Worm (Caenorhabditis elegans): ENCODE measurements around the gene F09E5.11.

F09E5.11 gene

DNA sequence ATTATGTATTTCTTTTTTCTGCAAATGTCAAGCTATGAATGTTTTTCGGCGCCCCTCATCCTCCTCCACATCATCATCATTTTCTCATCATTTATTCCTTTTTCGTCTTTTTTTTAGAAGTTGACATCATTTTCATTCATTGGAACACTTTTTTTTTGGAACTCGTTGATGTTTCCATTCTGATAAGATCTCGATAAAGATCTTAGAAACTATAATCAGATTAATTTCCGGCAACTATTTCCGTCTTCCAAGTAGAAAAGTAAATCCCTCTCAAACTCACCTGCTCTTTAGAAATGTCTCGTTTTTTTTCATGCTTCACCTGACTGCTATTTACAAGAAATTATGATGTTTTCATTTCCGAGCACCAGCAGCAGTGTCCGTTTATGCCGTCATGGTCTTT is 29.1 kb downstream of the F09E5.11 start:
- TF ChIP-seq snpc-1.1 (tag; optimal IDR thresholded peaks at IDR 0.05; ENCODE audit: insufficient read depth) (no peak), hsf-1 (GFP tag; IDR thresholded peaks at IDR 0.05) (no peak), fkh-3 (tag; optimal IDR thresholded peaks at IDR 0.05) (no peak)

DNA sequence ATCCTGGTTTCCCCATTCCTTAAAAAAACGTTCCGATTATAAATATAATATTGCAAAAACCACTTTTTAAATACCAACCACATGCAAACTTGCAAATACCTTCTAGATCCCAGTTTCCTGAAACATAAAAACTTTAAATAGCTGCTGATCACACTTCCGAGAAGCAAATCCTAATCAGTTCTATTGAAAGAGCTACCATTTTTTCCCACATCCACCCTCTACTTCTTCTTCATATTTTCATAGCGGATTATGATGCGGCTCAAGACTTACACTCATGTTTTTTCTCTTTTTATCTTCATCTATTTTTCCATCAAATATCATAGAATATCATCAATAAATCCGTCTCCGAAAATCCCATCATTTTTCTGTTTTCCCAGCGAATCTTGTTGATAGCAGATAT is 31.1 kb downstream of the F09E5.11 start:
- TF ChIP-seq dpff-1 (tag; optimal IDR thresholded peaks at IDR 0.05), result no peak
- TF ChIP-seq ceh-79 (tag; optimal IDR thresholded peaks at IDR 0.05), result no peak
- no peak for TF ChIP-seq bed-1 (GFP tag; IDR thresholded peaks at IDR 0.05)
- no peak for TF ChIP-seq let-526 (GFP tag; IDR thresholded peaks at IDR 0.05)

ce11 chrII:5326024-5326627 is 31.9 kb downstream of the F09E5.11 start:
- no peak for TF ChIP-seq unc-130 (GFP tag; optimal IDR thresholded peaks at IDR 0.05)
- TF ChIP-seq mcd-1 (GFP tag; IDR thresholded peaks at IDR 0.05), result 0 out of 2 replicates have a peak, but pooled peaks have one; percentile 16
- TF ChIP-seq tbx-9 (tag; optimal IDR thresholded peaks at IDR 0.05; ENCODE audit: borderline replicate concordance), result no peak
- TF ChIP-seq nfyb-1 (GFP tag; IDR thresholded peaks at IDR 0.05), result 0 out of 2 replicates have a peak, but pooled peaks have one; percentile 29
- TF ChIP-seq C17E4.6 (GFP tag; IDR thresholded peaks at IDR 0.05), result no peak
- TF ChIP-seq tbp1 (GFP tag; optimal IDR thresholded peaks at IDR 0.05), result peak; percentile 11
- TF ChIP-seq nfya-1 (tag; optimal IDR thresholded peaks at IDR 0.05; ENCODE audit: borderline replicate concordance, insufficient read depth), result no peak
- no peak for TF ChIP-seq Y79H2A.3 (GFP tag; conservative IDR thresholded peaks at IDR 0.05)
- peak; percentile 18 for TF ChIP-seq atf-7 (tag; optimal IDR thresholded peaks at IDR 0.05)
- TF ChIP-seq hmg-1.2 (GFP tag; IDR thresholded peaks at IDR 0.05), result peak; percentile 85
- TF ChIP-seq nhr-80 (tag; optimal IDR thresholded peaks at IDR 0.05), result peak; percentile 53
- no peak for TF ChIP-seq madf-10 (tag; optimal IDR thresholded peaks at IDR 0.05)
- no peak for TF ChIP-seq D2030.7 (GFP tag; IDR thresholded peaks at IDR 0.05)
- TF ChIP-seq hrde-1 (tag; optimal IDR thresholded peaks at IDR 0.05; ENCODE audit: borderline replicate concordance), result no peak
- no peak for TF ChIP-seq pbrm-1 (GFP tag; IDR thresholded peaks at IDR 0.05)
- TF ChIP-seq K12H6.12 (tag; optimal IDR thresholded peaks at IDR 0.05), result peak; percentile 79
- TF ChIP-seq Y53F4B.3 (GFP tag; IDR thresholded peaks at IDR 0.05), result no peak
- TF ChIP-seq lin-35 (GFP tag; optimal IDR thresholded peaks at IDR 0.05), result peak in 1 of 3 experiments; percentile 55
- no peak for TF ChIP-seq die-1 (tag; optimal IDR thresholded peaks at IDR 0.05)
- peak; percentile 32 for TF ChIP-seq ZK185.1 (tag; optimal IDR thresholded peaks at IDR 0.05; ENCODE audit: poor library complexity, severe bottlenecking)
- no peak for TF ChIP-seq F33H1.4 (GFP tag; IDR thresholded peaks at IDR 0.05)
- TF ChIP-seq zfh-2 (GFP tag; conservative IDR thresholded peaks at IDR 0.05), result peak; percentile 56; the same call in 1 of the 2 replicates
- no peak for TF ChIP-seq attf-6 (GFP tag; IDR thresholded peaks at IDR 0.05)
- TF ChIP-seq F55B11.4 (tag; optimal IDR thresholded peaks at IDR 0.05; ENCODE audit: borderline replicate concordance, insufficient read depth), result no peak
- TF ChIP-seq K11D2.4 (GFP tag; IDR thresholded peaks at IDR 0.05), result 0 out of 2 replicates have a peak, but pooled peaks have one; percentile 38
- TF ChIP-seq lin-40 (tag; optimal IDR thresholded peaks at IDR 0.05), result peak; percentile 31
- TF ChIP-seq attf-5 (GFP tag; optimal IDR thresholded peaks at IDR 0.05), result peak; percentile 21
- TF ChIP-seq cebp-1 (GFP tag; IDR thresholded peaks at IDR 0.05), result no peak
- peak; percentile 95 for TF ChIP-seq cebp-1 (tag; optimal IDR thresholded peaks at IDR 0.05)
- TF ChIP-seq chd-7 (tag; optimal IDR thresholded peaks at IDR 0.05), result peak; percentile 28
- peak; percentile 19 for TF ChIP-seq ceh-27 (GFP tag; optimal IDR thresholded peaks at IDR 0.05)
- no peak for TF ChIP-seq ets-4 (GFP tag; optimal IDR thresholded peaks at IDR 0.05)
- no peak for TF ChIP-seq snpc-4 (GFP tag; optimal IDR thresholded peaks at IDR 0.05)
- TF ChIP-seq snpc-4 (tag; optimal IDR thresholded peaks at IDR 0.05), result peak in 1 of 4 experiments; percentile 8

Measured in whole organism, young adult.